Fruit fly (Drosophila melanogaster) whole organism, prepupa: ENCODE measurements around the gene CG9018.
A peak's percentile ranks its signal among the peaks of the same experiment; 100 is the strongest.

Experiments
- Blimp-1 ChIP-seq: fragments of 200-800 bp; sonication (Bioruptor generic); optimal IDR thresholded peaks from 3 replicates; lab custom pipeline; 2017; ENCODE audit warnings: missing biosample characterization, missing genetic modification characterization, mild to moderate bottlenecking, moderate library complexity, missing genetic modification reagents
- CG10631 ChIP-seq: fragments of 200-800 bp; sonication (Bioruptor generic); optimal IDR thresholded peaks from 2 replicates; lab custom pipeline; 2016; ENCODE audit warnings: missing biosample characterization, missing genetic modification characterization
- CG10669 ChIP-seq: fragments of 200-800 bp; sonication (Bioruptor generic); optimal IDR thresholded peaks from 3 replicates; lab custom pipeline; 2018; ENCODE audit warnings: missing biosample characterization, mild to moderate bottlenecking, missing genetic modification characterization, moderate library complexity
- CG11902 ChIP-seq: fragments of 200-800 bp; sonication (Bioruptor generic); optimal IDR thresholded peaks from 3 replicates; lab custom pipeline; 2016; ENCODE audit warnings: missing biosample characterization, missing genetic modification characterization
- CG15336 ChIP-seq: fragments of 200-800 bp; sonication (Bioruptor generic); IDR thresholded peaks from 2 replicates; pipeline ENCODE4 v1.3.6; 2022; ENCODE audit warnings: missing biosample characterization, missing genetic modification characterization
- CG1621 ChIP-seq: fragments of 200-800 bp; sonication (Bioruptor generic); optimal IDR thresholded peaks from 3 replicates; lab custom pipeline; 2018; ENCODE audit warnings: missing biosample characterization, mild to moderate bottlenecking, missing genetic modification characterization
- CG16779 ChIP-seq: fragments of 200-800 bp; sonication (Bioruptor generic); optimal IDR thresholded peaks from 3 replicates; lab custom pipeline; 2017; ENCODE audit warnings: missing biosample characterization, mild to moderate bottlenecking, missing genetic modification characterization
- CG3032 ChIP-seq: fragments of 200-800 bp; optimal IDR thresholded peaks from 2 replicates; lab custom pipeline; 2019; ENCODE audit warnings: missing biosample characterization, mild to moderate bottlenecking, missing genetic modification characterization, moderate library complexity
- CG31627 ChIP-seq: fragments of 200-800 bp; sonication (Bioruptor generic); optimal IDR thresholded peaks from 3 replicates; lab custom pipeline; 2016; ENCODE audit warnings: missing biosample characterization, missing genetic modification characterization
- CG32006 ChIP-seq: fragments of 200-800 bp; sonication (Bioruptor generic); optimal IDR thresholded peaks from 3 replicates; lab custom pipeline; 2017; ENCODE audit warnings: missing biosample characterization, mild to moderate bottlenecking, missing genetic modification characterization
- CG3919 ChIP-seq: fragments of 200-800 bp; sonication (Bioruptor generic); optimal IDR thresholded peaks from 3 replicates; lab custom pipeline; 2016; ENCODE audit warnings: missing biosample characterization, missing genetic modification characterization
- CG6163 ChIP-seq: fragments of 200-800 bp; sonication (Bioruptor generic); IDR thresholded peaks from 3 replicates; pipeline ENCODE4 v1.3.6; 2022; ENCODE audit warnings: missing biosample characterization, missing genetic modification characterization
- CG6276 ChIP-seq: fragments of 200-800 bp; sonication (Bioruptor generic); optimal IDR thresholded peaks from 2 replicates; lab custom pipeline; 2017; ENCODE audit warnings: missing biosample characterization, mild to moderate bottlenecking, missing genetic modification characterization
- CG6792 ChIP-seq: fragments of 200-800 bp; sonication (Bioruptor generic); optimal IDR thresholded peaks from 3 replicates; lab custom pipeline; 2016; ENCODE audit warnings: missing biosample characterization, missing genetic modification characterization
- CG6808 ChIP-seq: fragments of 200-800 bp; sonication (Bioruptor generic); optimal IDR thresholded peaks from 3 replicates; lab custom pipeline; 2017; ENCODE audit warnings: missing biosample characterization, missing genetic modification characterization, mild to moderate bottlenecking, moderate library complexity, missing genetic modification reagents
- CG6854 ChIP-seq: fragments of 200-800 bp; sonication (Bioruptor generic); optimal IDR thresholded peaks from 2 replicates; lab custom pipeline; 2017; ENCODE audit warnings: missing biosample characterization, mild to moderate bottlenecking, missing genetic modification characterization
- CG8119 ChIP-seq: fragments of 200-800 bp; sonication (Bioruptor generic); IDR thresholded peaks from 3 replicates; pipeline ENCODE4 v1.3.6; 2022; ENCODE audit warnings: missing biosample characterization, missing genetic modification characterization
- CG8319 ChIP-seq: fragments of 200-800 bp; sonication (Bioruptor generic); optimal IDR thresholded peaks from 3 replicates; lab custom pipeline; 2016; ENCODE audit warnings: missing biosample characterization, missing genetic modification characterization
- CG8632 ChIP-seq: fragments of 200-800 bp; sonication (Bioruptor generic); optimal IDR thresholded peaks from 3 replicates; lab custom pipeline; 2016; ENCODE audit warnings: missing biosample characterization, missing genetic modification characterization
- CG9139 ChIP-seq: fragments of 200-800 bp; sonication (Bioruptor generic); optimal IDR thresholded peaks from 3 replicates; lab custom pipeline; 2017; ENCODE audit warnings: missing biosample characterization, mild to moderate bottlenecking, missing genetic modification characterization
- Eip75B ChIP-seq: fragments of 200-800 bp; sonication (Bioruptor generic); optimal IDR thresholded peaks from 3 replicates; lab custom pipeline; 2016; ENCODE audit warnings: missing biosample characterization, missing genetic modification characterization
- Eip78C ChIP-seq: fragments of 200-800 bp; sonication (Bioruptor generic); peaks from one replicate; lab custom pipeline; 2016; ENCODE audit warnings: missing biosample characterization, missing genetic modification characterization
- Eip93F ChIP-seq: fragments of 200-800 bp; sonication (Bioruptor generic); optimal IDR thresholded peaks from 2 replicates; lab custom pipeline; 2016; ENCODE audit warnings: missing biosample characterization, mild to moderate bottlenecking, missing genetic modification characterization
- Ets21C ChIP-seq: fragments of 200-800 bp; sonication (Bioruptor generic); optimal IDR thresholded peaks from 3 replicates; lab custom pipeline; 2016; ENCODE audit warnings: missing biosample characterization, missing genetic modification characterization
- Ets96B ChIP-seq: fragments of 200-800 bp; optimal IDR thresholded peaks from 2 replicates; lab custom pipeline; 2019; ENCODE audit warnings: missing biosample characterization, mild to moderate bottlenecking, missing genetic modification characterization, moderate library complexity
- Gug ChIP-seq: fragments of 200-800 bp; sonication (Bioruptor generic); IDR thresholded peaks from 2 replicates; pipeline ENCODE4 v1.3.6; 2022; ENCODE audit warnings: missing biosample characterization, missing genetic modification characterization
- Hr38 ChIP-seq: sonication (Bioruptor generic); optimal IDR thresholded peaks from 2 replicates; lab custom pipeline; 2016; ENCODE audit warnings: missing biosample characterization, missing genetic modification characterization
- Hr39 ChIP-seq: fragments of 200-800 bp; sonication (Bioruptor generic); optimal IDR thresholded peaks from 2 replicates; lab custom pipeline; 2016; ENCODE audit warnings: missing biosample characterization, missing genetic modification characterization
- Hr4 ChIP-seq: fragments of 200-800 bp; sonication (Bioruptor generic); optimal IDR thresholded peaks from 3 replicates; lab custom pipeline; 2016; ENCODE audit warnings: missing biosample characterization, missing genetic modification characterization
- Lpt ChIP-seq: fragments of 200-800 bp; sonication (Bioruptor generic); optimal IDR thresholded peaks from 3 replicates; lab custom pipeline; 2016; ENCODE audit warnings: missing biosample characterization, missing genetic modification characterization
- Met ChIP-seq: fragments of 200-800 bp; sonication (Bioruptor generic); optimal IDR thresholded peaks from 3 replicates; lab custom pipeline; 2016; ENCODE audit warnings: missing biosample characterization, missing genetic modification characterization
- OdsH ChIP-seq: fragments of 200-800 bp; sonication (Bioruptor generic); optimal IDR thresholded peaks from 3 replicates; lab custom pipeline; 2016; ENCODE audit warnings: missing biosample characterization, missing genetic modification characterization
- Smox ChIP-seq: fragments of 200-800 bp; sonication (Bioruptor generic); optimal IDR thresholded peaks from 3 replicates; lab custom pipeline; 2016; ENCODE audit warnings: missing biosample characterization, missing genetic modification characterization
- Sox102F ChIP-seq: fragments of 200-800 bp; sonication (Bioruptor generic); optimal IDR thresholded peaks from 2 replicates; lab custom pipeline; 2016; ENCODE audit warnings: missing biosample characterization, mild to moderate bottlenecking, missing genetic modification characterization
- Sox14 ChIP-seq: fragments of 200-800 bp; sonication (Bioruptor generic); optimal IDR thresholded peaks from 3 replicates; lab custom pipeline; 2016; ENCODE audit warnings: missing biosample characterization, missing genetic modification characterization
- Sox15 ChIP-seq: fragments of 200-800 bp; sonication (Bioruptor generic); optimal IDR thresholded peaks from 3 replicates; lab custom pipeline; 2016; ENCODE audit warnings: missing biosample characterization, missing genetic modification characterization
- achi ChIP-seq: fragments of 200-800 bp; sonication (Bioruptor generic); optimal IDR thresholded peaks from 3 replicates; lab custom pipeline; 2016; ENCODE audit warnings: missing biosample characterization, missing genetic modification characterization
- cyc ChIP-seq: fragments of 200-800 bp; sonication (Bioruptor generic); optimal IDR thresholded peaks from 3 replicates; lab custom pipeline; 2016; ENCODE audit warnings: missing biosample characterization, missing genetic modification characterization
- dsx ChIP-seq: fragments of 200-800 bp; optimal IDR thresholded peaks from 3 replicates; lab custom pipeline; 2019; ENCODE audit warnings: missing biosample characterization, mild to moderate bottlenecking, missing genetic modification characterization, moderate library complexity; ENCODE audit not compliant: poor library complexity, severe bottlenecking
- eg ChIP-seq: fragments of 200-800 bp; sonication (Bioruptor generic); IDR thresholded peaks from 3 replicates; pipeline ENCODE4 v1.3.6; 2022; ENCODE audit warnings: missing biosample characterization, missing genetic modification characterization
- esn ChIP-seq: fragments of 200-800 bp; sonication (Bioruptor generic); optimal IDR thresholded peaks from 2 replicates; lab custom pipeline; 2016; ENCODE audit warnings: missing biosample characterization, mild to moderate bottlenecking, missing genetic modification characterization, moderate library complexity
- fd59A ChIP-seq: fragments of 200-800 bp; sonication (Bioruptor generic); optimal IDR thresholded peaks from 2 replicates; lab custom pipeline; 2017; ENCODE audit warnings: missing biosample characterization, mild to moderate bottlenecking, missing genetic modification characterization, missing genetic modification reagents
- fd85E ChIP-seq: fragments of 200-800 bp; sonication (Bioruptor generic); optimal IDR thresholded peaks from 3 replicates; lab custom pipeline; 2016; ENCODE audit warnings: missing biosample characterization, missing genetic modification characterization
- fkh ChIP-seq: fragments of 200-800 bp; sonication (Bioruptor generic); optimal IDR thresholded peaks from 3 replicates; lab custom pipeline; 2017; ENCODE audit warnings: missing biosample characterization, mild to moderate bottlenecking, missing genetic modification characterization, moderate library complexity
- lz ChIP-seq: fragments of 200-800 bp; sonication (Bioruptor generic); optimal IDR thresholded peaks from 3 replicates; lab custom pipeline; 2016; ENCODE audit warnings: missing biosample characterization, missing genetic modification characterization
- net ChIP-seq: fragments of 200-800 bp; sonication (Bioruptor generic); optimal IDR thresholded peaks from 3 replicates; lab custom pipeline; 2016; ENCODE audit warnings: missing biosample characterization, missing genetic modification characterization
- pdm3 ChIP-seq: fragments of 200-800 bp; sonication (Bioruptor generic); optimal IDR thresholded peaks from 3 replicates; lab custom pipeline; 2016; ENCODE audit warnings: missing biosample characterization, missing genetic modification characterization
- salr ChIP-seq, 2 experiments: fragments of 200-800 bp; sonication (Bioruptor generic); optimal IDR thresholded peaks; 3 replicates each; lab custom pipeline; 2016 to 2018; ENCODE audit warnings: missing biosample characterization in 2 of 2, missing genetic modification characterization in 2 of 2, mild to moderate bottlenecking in 1 of 2
- spab ChIP-seq: fragments of 200-800 bp; sonication (Bioruptor generic); optimal IDR thresholded peaks from 2 replicates; lab custom pipeline; 2017; ENCODE audit warnings: missing biosample characterization, mild to moderate bottlenecking, missing genetic modification characterization, missing genetic modification reagents
- ss ChIP-seq, 2 experiments: fragments of 200-800 bp; sonication (Bioruptor generic); optimal IDR thresholded peaks; 2 replicates in 1 of 2; 3 replicates in 1 of 2; lab custom pipeline; 2017 to 2018; ENCODE audit warnings: mild to moderate bottlenecking in 2 of 2, missing biosample characterization in 2 of 2, missing genetic modification characterization in 2 of 2, moderate library complexity in 1 of 2
- svp ChIP-seq: fragments of 200-800 bp; sonication (Bioruptor generic); peaks from one replicate; lab custom pipeline; 2016; ENCODE audit warnings: missing biosample characterization, missing genetic modification characterization
- vri ChIP-seq: fragments of 200-800 bp; sonication (Bioruptor generic); optimal IDR thresholded peaks from 3 replicates; lab custom pipeline; 2016; ENCODE audit warnings: missing biosample characterization, mild to moderate bottlenecking, missing genetic modification characterization

The CG9018 gene

dm6 chr3L:2257412-2257862 is 20.6 kb upstream of the CG9018 start, which contains the start of the genes CG1275 and Elp5:
CG1275 (minus strand) TSS chr3L:2257423.
Elp5 (plus strand) TSS chr3L:2257456.
- TF ChIP-seq Smox (GFP tag; lab: Kevin White, UChicago) (peak; percentile 98), CG6276 (GFP tag; lab: Kevin White, UChicago) (peak; percentile 95), CG15336 (GFP tag; lab: Robert Waterston, UW) (peak; percentile 99), Hr38 (GFP tag; lab: Kevin White, UChicago) (peak; percentile 88), CG10669 (peak; percentile 98), CG6163 (GFP tag; lab: Robert Waterston, UW) (peak; percentile 100), fd85E (GFP tag; lab: Kevin White, UChicago) (peak; percentile 85), CG3919 (peak; percentile 98), cyc (GFP tag; lab: Kevin White, UChicago) (peak; percentile 98), CG8119 (GFP tag; lab: Robert Waterston, UW) (peak; percentile 99), CG1621 (peak; percentile 98), Met (GFP tag; lab: Kevin White, UChicago) (peak; percentile 99), fd59A (GFP tag; lab: Kevin White, UChicago) (peak; percentile 98), Blimp-1 (GFP tag; lab: Kevin White, UChicago) (peak; percentile 95), CG10631 (GFP tag; lab: Kevin White, UChicago) (peak; percentile 99), Eip75B (peak; percentile 99), salr (GFP tag; optimal IDR thresholded peaks at IDR 0.05; lab: Kevin White, UChicago) (peak; percentile 97 to 98), svp (GFP tag; lab: Kevin White, UChicago) (peak; percentile 100), Lpt (GFP tag; lab: Kevin White, UChicago) (peak; percentile 99), CG6854 (peak; percentile 95), ss (GFP tag; optimal IDR thresholded peaks at IDR 0.05; lab: Kevin White, UChicago) (peak; percentile 95 to 99), pdm3 (GFP tag; lab: Kevin White, UChicago) (peak; percentile 99), CG16779 (tag; lab: Kevin White, UChicago) (peak; percentile 94), Gug (GFP tag; lab: Robert Waterston, UW) (peak; percentile 99), achi (GFP tag; lab: Kevin White, UChicago) (peak; percentile 98), eg (GFP tag; lab: Robert Waterston, UW) (peak; percentile 100), fkh (GFP tag; lab: Kevin White, UChicago) (peak; percentile 97), esn (GFP tag; lab: Kevin White, UChicago) (peak; percentile 99), OdsH (peak; percentile 99), CG6808 (GFP tag; lab: Kevin White, UChicago) (peak; percentile 100), dsx (GFP tag; lab: Kevin White, UChicago) (peak; percentile 97), Sox14 (GFP tag; lab: Kevin White, UChicago) (peak; percentile 99), CG3032 (tag; lab: Kevin White, UChicago) (peak; percentile 99), CG32006 (GFP tag; lab: Kevin White, UChicago) (peak; percentile 99), Hr39 (peak; percentile 99), Eip78C (GFP tag; lab: Kevin White, UChicago) (peak; percentile 100), Ets21C (GFP tag; lab: Kevin White, UChicago) (peak; percentile 98), CG6792 (GFP tag; lab: Kevin White, UChicago) (peak; percentile 98), net (peak; percentile 99), spab (GFP tag; lab: Kevin White, UChicago) (peak; percentile 95), Eip93F (GFP tag; lab: Kevin White, UChicago) (peak; percentile 95), vri (GFP tag; lab: Kevin White, UChicago) (peak; percentile 97), Sox15 (GFP tag; lab: Kevin White, UChicago) (peak; percentile 98), CG8632 (GFP tag; lab: Kevin White, UChicago) (peak; percentile 98), CG11902 (peak; percentile 96), lz (peak; percentile 99), Ets96B (tag; lab: Kevin White, UChicago) (peak; percentile 96), CG9139 (peak; percentile 97), Sox102F (peak; percentile 99), Hr4 (GFP tag; lab: Kevin White, UChicago) (peak; percentile 99), CG31627 (peak; percentile 99), CG8319 (peak; percentile 98)
